Fruit fly (Drosophila melanogaster) whole organism, wandering third instar larva: ENCODE data around the gene CG44836.

Experiments
- Abd-B ChIP-seq: fragments of >200 bp; optimal IDR thresholded peaks from 2 replicates; lab custom pipeline; 2017; ENCODE audit warnings: missing biosample characterization, missing genetic modification characterization
- CG9705 ChIP-seq: fragments of 200-800 bp; sonication (Bioruptor generic); optimal IDR thresholded peaks from 2 replicates; lab custom pipeline; 2018; ENCODE audit warnings: missing biosample characterization, mild to moderate bottlenecking, missing genetic modification characterization
- CrebA ChIP-seq: fragments of 200-800 bp; sonication (Bioruptor generic); optimal IDR thresholded peaks from 2 replicates; lab custom pipeline; 2016; ENCODE audit warnings: missing biosample characterization, mild to moderate bottlenecking, missing genetic modification characterization, borderline replicate concordance
- Dfd ChIP-seq: fragments of >200 bp; optimal IDR thresholded peaks from 2 replicates; lab custom pipeline; 2017; ENCODE audit warnings: missing biosample characterization, missing genetic modification characterization
- GATAd ChIP-seq: sonication (Bioruptor generic); optimal IDR thresholded peaks from 2 replicates; lab custom pipeline; 2016; ENCODE audit warnings: missing biosample characterization, missing genetic modification characterization
- HLH106 ChIP-seq: fragments of 200-800 bp; optimal IDR thresholded peaks from 3 replicates; lab custom pipeline; 2019; ENCODE audit warnings: missing biosample characterization, mild to moderate bottlenecking, missing genetic modification characterization, moderate library complexity
- Hnf4 ChIP-seq: fragments of 200-800 bp; sonication (Bioruptor generic); optimal IDR thresholded peaks from 2 replicates; lab custom pipeline; 2016; ENCODE audit warnings: missing biosample characterization, mild to moderate bottlenecking, missing genetic modification characterization
- Hr78 ChIP-seq: fragments of >200 bp; optimal IDR thresholded peaks from 2 replicates; lab custom pipeline; 2017; ENCODE audit warnings: missing biosample characterization, missing genetic modification characterization
- Hr83 ChIP-seq: fragments of 200-300 bp; sonication (Bioruptor generic); optimal IDR thresholded peaks from 2 replicates; lab custom pipeline; 2016; ENCODE audit warnings: missing biosample characterization, mild to moderate bottlenecking, missing genetic modification characterization, moderate library complexity; ENCODE audit not compliant: poor library complexity, severe bottlenecking
- Jra ChIP-seq: sonication (Bioruptor generic); optimal IDR thresholded peaks from 2 replicates; lab custom pipeline; 2016; ENCODE audit warnings: missing biosample characterization, missing genetic modification characterization
- Mio ChIP-seq: sonication (Bioruptor generic); optimal IDR thresholded peaks from 2 replicates; lab custom pipeline; 2016; ENCODE audit warnings: missing biosample characterization, missing genetic modification characterization
- Myc ChIP-seq: fragments of >200 bp; optimal IDR thresholded peaks from 2 replicates; lab custom pipeline; 2017
- OdsH ChIP-seq: fragments of 200-800 bp; sonication (Bioruptor generic); optimal IDR thresholded peaks from 2 replicates; lab custom pipeline; 2016; ENCODE audit warnings: missing biosample characterization, mild to moderate bottlenecking, missing genetic modification characterization
- Rel ChIP-seq, 2 experiments: fragments of 200-800 bp; sonication (Bioruptor generic) in 1 of 2; optimal IDR thresholded peaks; 2 replicates in 1 of 2; 3 replicates in 1 of 2; lab custom pipeline; 2016 to 2019; ENCODE audit warnings: mild to moderate bottlenecking in 2 of 2, missing biosample characterization in 2 of 2, missing genetic modification characterization in 2 of 2, moderate library complexity in 1 of 2
- Sp1 ChIP-seq: fragments of 200-800 bp; sonication (Bioruptor generic); optimal IDR thresholded peaks from 3 replicates; lab custom pipeline; 2019; ENCODE audit warnings: missing biosample characterization, mild to moderate bottlenecking, missing genetic modification characterization, moderate library complexity
- Vsx2 ChIP-seq: fragments of 200-300, 225-300 bp; sonication (Bioruptor generic); optimal IDR thresholded peaks from 2 replicates; lab custom pipeline; 2018; ENCODE audit warnings: missing biosample characterization, missing genetic modification characterization; ENCODE audit not compliant: partially characterized antibody
- br ChIP-seq: fragments of 200-800 bp; sonication (Bioruptor generic); optimal IDR thresholded peaks from 2 replicates; lab custom pipeline; 2016; ENCODE audit warnings: missing biosample characterization, missing genetic modification characterization
- dl ChIP-seq, 2 experiments: fragments of 175-275, 200-275 bp in 1 of 2; fragments of 200-275 bp in 1 of 2; sonication (Bioruptor generic); optimal IDR thresholded peaks; lab custom pipeline; 2018; ENCODE audit warnings: mild to moderate bottlenecking in 2 of 2, missing biosample characterization in 2 of 2, missing genetic modification characterization in 2 of 2, moderate library complexity in 2 of 2; ENCODE audit not compliant: partially characterized antibody in 2 of 2, insufficient read depth in 1 of 2
- dmrt93B ChIP-seq: fragments of 200-800 bp; sonication (Bioruptor generic); optimal IDR thresholded peaks from 2 replicates; lab custom pipeline; 2018; ENCODE audit warnings: missing biosample characterization, mild to moderate bottlenecking, missing genetic modification characterization
- dsf ChIP-seq: sonication (Bioruptor generic); optimal IDR thresholded peaks from 2 replicates; lab custom pipeline; 2016; ENCODE audit warnings: missing biosample characterization, missing genetic modification characterization, borderline replicate concordance
- h ChIP-seq: fragments of 200-800 bp; sonication (Bioruptor generic); optimal IDR thresholded peaks from 3 replicates; lab custom pipeline; 2016; ENCODE audit warnings: missing biosample characterization, mild to moderate bottlenecking, missing genetic modification characterization
- jim ChIP-seq: fragments of 175-275, 200-325 bp; sonication (Bioruptor generic); optimal IDR thresholded peaks from 2 replicates; lab custom pipeline; 2016; ENCODE audit warnings: missing biosample characterization, mild to moderate bottlenecking, missing genetic modification characterization
- lola ChIP-seq: fragments of >200 bp; optimal IDR thresholded peaks from 2 replicates; lab custom pipeline; 2017; ENCODE audit warnings: missing biosample characterization, missing genetic modification characterization
- pan ChIP-seq: fragments of >200 bp; optimal IDR thresholded peaks from 2 replicates; lab custom pipeline; 2017
- rgr ChIP-seq: fragments of 200-800 bp; sonication (Bioruptor generic); optimal IDR thresholded peaks from 3 replicates; lab custom pipeline; 2016; ENCODE audit warnings: missing biosample characterization, mild to moderate bottlenecking, missing genetic modification characterization
- sv ChIP-seq: fragments of 200-800 bp; sonication (Bioruptor generic); optimal IDR thresholded peaks from 3 replicates; lab custom pipeline; 2016; ENCODE audit warnings: missing biosample characterization, missing genetic modification characterization
- usp ChIP-seq: fragments of >200 bp; optimal IDR thresholded peaks from 2 replicates; lab custom pipeline; 2017; ENCODE audit warnings: missing biosample characterization, missing genetic modification characterization
- woc ChIP-seq: sonication (Bioruptor generic); optimal IDR thresholded peaks from 2 replicates; lab custom pipeline; 2016; ENCODE audit warnings: missing biosample characterization, mild to moderate bottlenecking, missing genetic modification characterization

The CG44836 gene

dm6 chr3L:16400175-16400574 is at the start of gene CG44836:
CG44836 (minus strand) TSS chr3L:16400275.
- TF ChIP-seq lola (GFP tag; lab: Kevin White, UChicago) (no peak), Mio (no peak), dmrt93B (GFP tag; lab: Kevin White, UChicago) (no peak), pan (no peak), Sp1 (GFP tag; lab: Kevin White, UChicago) (no peak), Hr78 (GFP tag; lab: Kevin White, UChicago) (no peak), jim (no peak)

dm6 chr3L:16442628-16443027 is 42.6 kb upstream of the CG44836 start:
- TF ChIP-seq Hr78 (GFP tag; lab: Kevin White, UChicago), result no peak
- no peak for TF ChIP-seq Hr83
- TF ChIP-seq Jra, result no peak
- no peak for TF ChIP-seq Rel (GFP tag; optimal IDR thresholded peaks at IDR 0.05; lab: Kevin White, UChicago)
- TF ChIP-seq Rel (tag; optimal IDR thresholded peaks at IDR 0.05; lab: Kevin White, UChicago), result no peak
- TF ChIP-seq usp, result no peak
- TF ChIP-seq Hnf4 (GFP tag; lab: Kevin White, UChicago), result no peak

dm6 chr3L:16437271-16437670 is 37.2 kb upstream of the CG44836 start:
- no peak for TF ChIP-seq h
- TF ChIP-seq CG9705 (GFP tag; lab: Kevin White, UChicago), result no peak
- no peak for TF ChIP-seq br
- no peak for TF ChIP-seq Dfd (GFP tag; lab: Kevin White, UChicago)
- no peak for TF ChIP-seq Sp1 (GFP tag; lab: Kevin White, UChicago)
- TF ChIP-seq GATAd (GFP tag; lab: Kevin White, UChicago), result no peak
- no peak for TF ChIP-seq Myc
- no peak for TF ChIP-seq sv (GFP tag; lab: Kevin White, UChicago)
- no peak for TF ChIP-seq OdsH (GFP tag; lab: Kevin White, UChicago)

dm6 chr3L:16433556-16433955 is 33.5 kb upstream of the CG44836 start:
- TF ChIP-seq Hr78 (GFP tag; lab: Kevin White, UChicago), result no peak
- TF ChIP-seq CrebA (GFP tag; lab: Kevin White, UChicago), result no peak
- no peak for TF ChIP-seq HLH106
- TF ChIP-seq woc (GFP tag; lab: Kevin White, UChicago), result no peak
- no peak for TF ChIP-seq Abd-B
- no peak for TF ChIP-seq Mio
- no peak for TF ChIP-seq dmrt93B (GFP tag; lab: Kevin White, UChicago)
- no peak for TF ChIP-seq dsf
- TF ChIP-seq, all 38 proteins: peak for 0

dm6 chr3L:16431056-16431455 is 31.0 kb upstream of the CG44836 start:
- no peak for TF ChIP-seq Vsx2

dm6 chr3L:16429451-16429850 is 29.4 kb upstream of the CG44836 start:
- TF ChIP-seq dl (GFP tag; optimal IDR thresholded peaks at IDR 0.05; lab: Kevin White, UChicago; ENCODE audit: insufficient read depth in 1 of 2, partially characterized antibody in 2 of 2) (no peak), jim (no peak), OdsH (GFP tag; lab: Kevin White, UChicago) (no peak), Mio (no peak), rgr (no peak)

dm6 chr3L:16419059-16419773 is 19.1 kb upstream of the CG44836 start, which contains the start of the genes TyrRS and CG33158:
TyrRS (minus strand) TSS chr3L:16419302.
CG33158 (plus strand) TSS chr3L:16419597.
- no peak for TF ChIP-seq CG9705 (GFP tag; lab: Kevin White, UChicago)
- peak; percentile 94 for TF ChIP-seq Myc
- TF ChIP-seq, all 38 proteins: peak for 1
